Fruit fly (Drosophila melanogaster): ENCODE data around the gene aay.

aay gene

DNA sequence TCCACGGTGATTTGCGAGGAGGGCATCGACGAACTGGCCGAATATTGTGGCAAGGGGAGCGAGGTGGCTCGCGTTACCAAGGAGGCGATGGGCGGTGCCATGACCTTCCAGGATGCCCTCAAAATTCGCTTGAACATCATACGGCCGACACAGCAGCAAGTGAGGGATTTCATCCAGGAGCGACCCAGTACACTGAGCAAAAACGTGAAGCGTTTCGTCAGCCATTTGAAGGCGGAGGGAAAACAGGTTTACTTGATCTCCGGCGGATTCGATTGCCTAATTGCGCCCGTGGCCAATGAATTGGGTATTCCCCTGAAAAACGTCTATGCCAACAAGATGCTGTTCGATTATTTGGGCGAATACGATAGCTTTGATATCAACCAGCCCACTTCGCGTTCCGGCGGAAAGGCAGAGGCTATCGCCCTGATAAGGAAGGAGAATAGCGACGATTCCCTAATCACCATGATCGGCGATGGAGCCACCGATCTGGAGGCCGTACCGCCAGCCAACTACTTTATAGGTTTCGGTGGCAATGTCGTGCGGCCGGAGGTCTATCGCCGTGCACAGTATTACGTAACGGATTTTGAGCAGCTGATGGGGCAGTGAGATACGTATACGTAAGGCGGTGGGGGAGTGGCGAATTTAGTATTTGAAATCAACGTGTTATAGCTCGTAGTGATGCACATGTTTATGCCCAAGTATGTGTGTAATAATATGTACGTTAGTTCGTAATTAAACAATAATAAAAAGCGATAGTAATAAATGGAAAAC lies 889 bp downstream of the aay start (continued):
- TF ChIP-seq mirr (GFP tag; optimal IDR thresholded peaks at IDR 0.05) (peak; percentile 37), CG13296 (GFP tag; optimal IDR thresholded peaks at IDR 0.05) (no peak), prd (optimal IDR thresholded peaks at IDR 0.05) (no peak), prd (GFP tag; IDR thresholded peaks at IDR 0.05) (0 out of 3 replicates have a peak, but pooled peaks have one; percentile 19), sim (GFP tag; IDR thresholded peaks at IDR 0.05) (no peak), sug (tag; optimal IDR thresholded peaks at IDR 0.05) (peak; percentile 79), grn (GFP tag; optimal IDR thresholded peaks at IDR 0.05) (peak; percentile 85), Bgb (GFP tag; IDR thresholded peaks at IDR 0.05; ENCODE audit: partially characterized antibody) (0 out of 2 replicates have a peak, but pooled peaks have one; percentile 20), phol (tag; optimal IDR thresholded peaks at IDR 0.05) (no peak), CG34376 (GFP tag; optimal IDR thresholded peaks at IDR 0.05) (peak; percentile 57), zf30C (GFP tag; optimal IDR thresholded peaks at IDR 0.05) (peak; percentile 38), fd3F (GFP tag; optimal IDR thresholded peaks at IDR 0.05) (no peak), ab (GFP tag; optimal IDR thresholded peaks at IDR 0.05) (no peak), sna (GFP tag; IDR thresholded peaks at IDR 0.05; ENCODE audit: partially characterized antibody) (peak; percentile 12; the same call in 1 of the 2 replicates), ATbp (GFP tag; optimal IDR thresholded peaks at IDR 0.05) (no peak), Med (GFP tag) (peak; percentile 69), CG12299 (tag; optimal IDR thresholded peaks at IDR 0.05) (no peak), maf-S (GFP tag; optimal IDR thresholded peaks at IDR 0.05) (no peak), exex (tag; optimal IDR thresholded peaks at IDR 0.05) (peak; percentile 61), Dbx (GFP tag; IDR thresholded peaks at IDR 0.05) (peak; percentile 9; the same call in 1 of the 3 replicates), BEAF-32 (GFP tag; optimal IDR thresholded peaks at IDR 0.05) (peak; percentile 8), Asciz (GFP tag; optimal IDR thresholded peaks at IDR 0.05) (no peak), Hr51 (GFP tag; optimal IDR thresholded peaks at IDR 0.05) (peak in 1 of 2 experiments; percentile 0), Deaf1 (tag; optimal IDR thresholded peaks at IDR 0.05) (no peak), CG9797 (GFP tag; optimal IDR thresholded peaks at IDR 0.05) (no peak), CG9437 (GFP tag; optimal IDR thresholded peaks at IDR 0.05) (peak; percentile 98), CG12769 (tag; optimal IDR thresholded peaks at IDR 0.05) (peak; percentile 7)

DNA sequence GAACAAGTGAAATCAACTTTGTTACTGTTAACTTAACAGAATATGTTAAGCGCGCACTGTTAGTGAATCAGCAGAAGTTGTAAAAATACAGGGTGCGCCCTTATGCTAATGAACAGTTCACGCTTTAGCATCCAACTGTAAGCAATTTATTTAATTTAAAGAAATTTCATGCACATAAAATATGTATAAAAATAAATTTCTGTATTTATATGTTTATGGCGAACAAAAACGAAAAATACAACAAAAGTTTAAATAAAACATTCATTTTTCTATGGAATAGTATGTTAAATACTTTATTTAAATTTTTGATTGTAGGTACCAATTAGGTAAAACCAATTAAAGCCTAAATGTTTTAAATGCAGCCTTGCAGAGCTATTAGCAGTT lies 1.5 kb downstream of the aay start:
- TF ChIP-seq pita (GFP tag; optimal IDR thresholded peaks at IDR 0.05): no peak
- no peak for TF ChIP-seq CG8089 (GFP tag; optimal IDR thresholded peaks at IDR 0.05)
- no peak for TF ChIP-seq GATAe (GFP tag; conservative IDR thresholded peaks at IDR 0.05)
- TF ChIP-seq eyg (GFP tag; optimal IDR thresholded peaks at IDR 0.05): no peak
- 0 out of 2 replicates have a peak, but pooled peaks have one; percentile 12 for TF ChIP-seq CG7372 (GFP tag; IDR thresholded peaks at IDR 0.05)
- TF ChIP-seq C15 (GFP tag; IDR thresholded peaks at IDR 0.05): no peak
- TF ChIP-seq tgo (GFP tag; IDR thresholded peaks at IDR 0.05): no peak; the same call in 2 of the 3 replicates
- TF ChIP-seq CrebB (tag; optimal IDR thresholded peaks at IDR 0.05): peak; percentile 21
- no peak for TF ChIP-seq CG2199 (GFP tag; IDR thresholded peaks at IDR 0.05)
- no peak for TF ChIP-seq slp2 (GFP tag; optimal IDR thresholded peaks at IDR 0.05)
- no peak for TF ChIP-seq CG14050 (GFP tag; IDR thresholded peaks at IDR 0.05)
- peak; percentile 27 for TF ChIP-seq CG14710 (tag; optimal IDR thresholded peaks at IDR 0.05)
- TF ChIP-seq CG9797 (GFP tag; optimal IDR thresholded peaks at IDR 0.05): no peak
- TF ChIP-seq so (GFP tag; IDR thresholded peaks at IDR 0.05): no peak
- no peak for TF ChIP-seq knrl (GFP tag; IDR thresholded peaks at IDR 0.05; ENCODE audit: partially characterized antibody)
- TF ChIP-seq CG30403 (GFP tag; optimal IDR thresholded peaks at IDR 0.05): peak; percentile 28
- peak; percentile 43 for TF ChIP-seq CG2116 (GFP tag; optimal IDR thresholded peaks at IDR 0.05)
- TF ChIP-seq sim (GFP tag; IDR thresholded peaks at IDR 0.05): no peak
- no peak for TF ChIP-seq Dad (GFP tag; optimal IDR thresholded peaks at IDR 0.05)
- no peak for TF ChIP-seq ttk (GFP tag; IDR thresholded peaks at IDR 0.05)
- TF ChIP-seq CG4424 (GFP tag; optimal IDR thresholded peaks at IDR 0.05): peak; percentile 17
- TF ChIP-seq tx (GFP tag; optimal IDR thresholded peaks at IDR 0.05): no peak
- peak; percentile 63; the same call in 2 of the 3 replicates for TF ChIP-seq row (GFP tag; IDR thresholded peaks at IDR 0.05)
- TF ChIP-seq kni (GFP tag; optimal IDR thresholded peaks at IDR 0.05): no peak
- no peak for TF ChIP-seq CG16779 (GFP tag; IDR thresholded peaks at IDR 0.05)

Data from whole organism, embryonic.